Worm (Caenorhabditis elegans) whole organism, mixed stage, embryonic: Measurements from ENCODE around the gene tmem-231.

Source experiments
- M03D4.4 ChIP-seq: sonication (generic microtip); optimal IDR thresholded peaks from 2 replicates; lab custom pipeline; 2017; ENCODE audit warnings: mild to moderate bottlenecking, missing genetic modification characterization, missing compliant biosample characterization
- bed-3 ChIP-seq: fragments of 200-800 bp; sonication (Bioruptor generic); optimal IDR thresholded peaks from 3 replicates; lab custom pipeline; 2018; ENCODE audit warnings: mild to moderate bottlenecking, missing genetic modification characterization, moderate library complexity, missing compliant biosample characterization
- blmp-1 ChIP-seq: fragments of 150-350 bp; optimal IDR thresholded peaks from 2 replicates; lab custom pipeline; 2014; ENCODE audit warnings: missing biosample characterization, missing genetic modification characterization
- ceh-39 ChIP-seq: fragments of 150-350 bp; optimal IDR thresholded peaks from 2 replicates; lab custom pipeline; 2014; ENCODE audit warnings: missing biosample characterization, missing genetic modification characterization
- ceh-83 ChIP-seq: fragments of 200-800 bp; sonication (Bioruptor generic); optimal IDR thresholded peaks from 2 replicates; lab custom pipeline; 2018; ENCODE audit warnings: mild to moderate bottlenecking, missing genetic modification characterization, missing compliant biosample characterization
- ces-1 ChIP-seq: fragments of 150-350 bp; optimal IDR thresholded peaks from 2 replicates; lab custom pipeline; 2014; ENCODE audit warnings: missing biosample characterization, missing genetic modification reagents, missing genetic modification characterization
- cnd-1 ChIP-seq: fragments of 200-800 bp; sonication (Bioruptor generic); optimal IDR thresholded peaks from 2 replicates; lab custom pipeline; 2018; ENCODE audit warnings: mild to moderate bottlenecking, missing genetic modification characterization, missing compliant biosample characterization
- elt-1 ChIP-seq: sonication (generic microtip); optimal IDR thresholded peaks from 2 replicates; lab custom pipeline; 2017; ENCODE audit warnings: missing genetic modification characterization, mild to moderate bottlenecking, missing compliant biosample characterization, antibody characterized with exemption, moderate library complexity, borderline replicate concordance; ENCODE audit not compliant: insufficient read depth
- elt-3 ChIP-seq: fragments of 150-350 bp; optimal IDR thresholded peaks from 2 replicates; lab custom pipeline; 2014; ENCODE audit warnings: missing biosample characterization, missing genetic modification characterization
- flh-1 ChIP-seq: fragments of 200-800 bp; sonication (Bioruptor generic); optimal IDR thresholded peaks from 2 replicates; lab custom pipeline; 2018; ENCODE audit warnings: mild to moderate bottlenecking, missing genetic modification characterization, moderate library complexity, missing compliant biosample characterization
- ham-2 ChIP-seq: fragments of 200-800 bp; sonication (Bioruptor generic); optimal IDR thresholded peaks from 2 replicates; lab custom pipeline; 2018; ENCODE audit warnings: mild to moderate bottlenecking, missing genetic modification characterization, missing compliant biosample characterization
- hlh-1 ChIP-seq: fragments of 150-350 bp; optimal IDR thresholded peaks from 2 replicates; lab custom pipeline; 2014; ENCODE audit warnings: missing biosample characterization, missing genetic modification reagents, missing genetic modification characterization
- lin-13 ChIP-seq: fragments of 150-350 bp; optimal IDR thresholded peaks from 2 replicates; lab custom pipeline; 2014; ENCODE audit warnings: missing biosample characterization, missing genetic modification characterization
- lin-32 ChIP-seq: fragments of 200-800 bp; sonication (Bioruptor generic); optimal IDR thresholded peaks from 2 replicates; lab custom pipeline; 2018; ENCODE audit warnings: mild to moderate bottlenecking, missing genetic modification characterization, missing compliant biosample characterization
- lsy-2 ChIP-seq: fragments of 150-350 bp; optimal IDR thresholded peaks from 2 replicates; lab custom pipeline; 2014; ENCODE audit warnings: missing biosample characterization, missing genetic modification characterization
- mab-5 ChIP-seq: fragments of 150-350 bp; optimal IDR thresholded peaks from 2 replicates; lab custom pipeline; 2014; ENCODE audit warnings: missing biosample characterization, missing genetic modification characterization
- mls-2 ChIP-seq: sonication (generic microtip); optimal IDR thresholded peaks from 2 replicates; lab custom pipeline; 2016; ENCODE audit warnings: mild to moderate bottlenecking, missing genetic modification characterization, moderate library complexity, missing compliant biosample characterization
- nhr-12 ChIP-seq: fragments of 150-350 bp; optimal IDR thresholded peaks from 2 replicates; lab custom pipeline; 2014; ENCODE audit warnings: missing biosample characterization, missing genetic modification characterization
- nhr-2 ChIP-seq: fragments of 150-350 bp; optimal IDR thresholded peaks from 2 replicates; lab custom pipeline; 2014; ENCODE audit warnings: missing biosample characterization, missing genetic modification characterization
- nhr-237 ChIP-seq: fragments of 150-350 bp; optimal IDR thresholded peaks from 2 replicates; lab custom pipeline; 2014; ENCODE audit warnings: missing biosample characterization, missing genetic modification characterization
- nhr-28 ChIP-seq: fragments of 150-350 bp; optimal IDR thresholded peaks from 2 replicates; lab custom pipeline; 2014; ENCODE audit warnings: missing biosample characterization, missing genetic modification characterization
- nhr-76 ChIP-seq: sonication (generic microtip); optimal IDR thresholded peaks from 2 replicates; lab custom pipeline; 2017; ENCODE audit warnings: missing biosample characterization, missing genetic modification characterization
- pha-4 ChIP-seq: fragments of 150-350 bp; optimal IDR thresholded peaks from 2 replicates; lab custom pipeline; 2018; ENCODE audit warnings: missing biosample characterization, missing genetic modification reagents, missing genetic modification characterization
- sem-2 ChIP-seq: fragments of 200-800 bp; sonication (Bioruptor generic); optimal IDR thresholded peaks from 2 replicates; lab custom pipeline; 2018; ENCODE audit warnings: mild to moderate bottlenecking, missing genetic modification characterization, missing compliant biosample characterization
- snpc-4 ChIP-seq: fragments of 150-350 bp; optimal IDR thresholded peaks from 2 replicates; lab custom pipeline; 2014; ENCODE audit warnings: missing biosample characterization, missing genetic modification characterization
- sptf-1 ChIP-seq: sonication (generic microtip); optimal IDR thresholded peaks from 2 replicates; lab custom pipeline; 2017; ENCODE audit warnings: mild to moderate bottlenecking, missing genetic modification characterization, moderate library complexity, missing compliant biosample characterization
- tbx-8 ChIP-seq: fragments of 200-800 bp; sonication (Bioruptor generic); optimal IDR thresholded peaks from 2 replicates; lab custom pipeline; 2018; ENCODE audit warnings: mild to moderate bottlenecking, missing genetic modification characterization, moderate library complexity, missing compliant biosample characterization
- unc-120 ChIP-seq: sonication (generic microtip); optimal IDR thresholded peaks from 2 replicates; lab custom pipeline; 2017; ENCODE audit warnings: missing genetic modification characterization, missing compliant biosample characterization; ENCODE audit not compliant: poor library complexity, severe bottlenecking
- unc-39 ChIP-seq: fragments of 150-350 bp; optimal IDR thresholded peaks from 2 replicates; lab custom pipeline; 2014; ENCODE audit warnings: missing biosample characterization, missing genetic modification characterization
- unc-62 ChIP-seq: fragments of 150-350 bp; optimal IDR thresholded peaks from 2 replicates; lab custom pipeline; 2014; ENCODE audit warnings: missing biosample characterization, missing genetic modification reagents, missing genetic modification characterization
- zip-8 ChIP-seq: fragments of 150-350 bp; optimal IDR thresholded peaks from 2 replicates; lab custom pipeline; 2014; ENCODE audit warnings: missing biosample characterization, missing genetic modification characterization
- ztf-11 ChIP-seq: fragments of 150-350 bp; optimal IDR thresholded peaks from 2 replicates; lab custom pipeline; 2014; ENCODE audit warnings: missing biosample characterization, missing genetic modification characterization

The tmem-231 gene

ce11 chrIV:8461177-8461576 is 34.6 kb downstream of the tmem-231 start:
- TF ChIP-seq elt-1 (tag; lab: Kevin White, UChicago): no peak
- no peak for TF ChIP-seq sem-2
- TF ChIP-seq mab-5 (tag; lab: Kevin White, UChicago): no peak

- TF ChIP-seq M03D4.4 (tag; lab: Kevin White, UChicago) (no peak), sem-2 (no peak), nhr-2 (tag; lab: Kevin White, UChicago) (no peak), mls-2 (tag; lab: Kevin White, UChicago) (no peak), ham-2 (no peak), nhr-76 (tag; lab: Kevin White, UChicago) (no peak), hlh-1 (no peak), nhr-12 (tag; lab: Kevin White, UChicago) (no peak), flh-1 (no peak), ceh-39 (tag; lab: Kevin White, UChicago) (no peak), snpc-4 (tag; lab: Kevin White, UChicago) (no peak), unc-39 (tag; lab: Kevin White, UChicago) (no peak), nhr-237 (tag; lab: Kevin White, UChicago) (no peak), pha-4 (no peak)
Measured at ce11 chrIV:8462376-8462775, 35.8 kb downstream of the tmem-231 start.

- TF ChIP-seq nhr-12 (tag; lab: Kevin White, UChicago): no peak
Measured at ce11 chrIV:8463069-8463468, 36.5 kb downstream of the tmem-231 start.

- TF ChIP-seq unc-62 (GFP tag; lab: Kevin White, UChicago) (no peak), lin-32 (no peak), nhr-28 (no peak), nhr-12 (tag; lab: Kevin White, UChicago) (no peak), snpc-4 (tag; lab: Kevin White, UChicago) (no peak), elt-3 (tag; lab: Kevin White, UChicago) (no peak)
Measured at ce11 chrIV:8463716-8464115, 37.1 kb downstream of the tmem-231 start, which contains the start of gene str-176. Gene str-176 (minus strand): TSS chrIV:8463816.

ce11 chrIV:8464187-8464586 is 37.6 kb downstream of the tmem-231 start:
- no peak for TF ChIP-seq blmp-1 (tag; lab: Kevin White, UChicago)
- TF ChIP-seq ham-2: no peak
- no peak for TF ChIP-seq ztf-11 (tag; lab: Kevin White, UChicago)
- TF ChIP-seq bed-3 (GFP tag; lab: Kevin White, UChicago): no peak
- TF ChIP-seq flh-1: no peak
- no peak for TF ChIP-seq M03D4.4 (tag; lab: Kevin White, UChicago)
- no peak for TF ChIP-seq tbx-8
- no peak for TF ChIP-seq sptf-1 (tag; lab: Kevin White, UChicago)
- no peak for TF ChIP-seq mab-5 (tag; lab: Kevin White, UChicago)

ce11 chrIV:8472493-8472892 is 45.9 kb downstream of the tmem-231 start, which contains the start of gene oat-1:
Gene oat-1 (minus strand): TSS chrIV:8472593.
- no peak for TF ChIP-seq mab-5 (tag; lab: Kevin White, UChicago)
- no peak for TF ChIP-seq unc-39 (tag; lab: Kevin White, UChicago)
- TF ChIP-seq sem-2: no peak
- no peak for TF ChIP-seq lsy-2
- TF ChIP-seq ztf-11 (tag; lab: Kevin White, UChicago): no peak
- TF ChIP-seq M03D4.4 (tag; lab: Kevin White, UChicago): no peak
- no peak for TF ChIP-seq nhr-76 (tag; lab: Kevin White, UChicago)
- TF ChIP-seq flh-1: no peak
- TF ChIP-seq zip-8 (tag; lab: Kevin White, UChicago): no peak
- TF ChIP-seq tbx-8: no peak
- no peak for TF ChIP-seq cnd-1
- no peak for TF ChIP-seq nhr-28
- TF ChIP-seq blmp-1 (tag; lab: Kevin White, UChicago): no peak
- no peak for TF ChIP-seq hlh-1
- TF ChIP-seq ceh-83 (GFP tag; lab: Kevin White, UChicago): no peak
- no peak for TF ChIP-seq nhr-12 (tag; lab: Kevin White, UChicago)

ce11 chrIV:8473756-8474155 is 47.2 kb downstream of the tmem-231 start, which contains the start of gene C28C12.11:
Gene C28C12.11 (plus strand): TSS chrIV:8474056.
- TF ChIP-seq zip-8 (tag; lab: Kevin White, UChicago) (no peak), cnd-1 (no peak), mls-2 (tag; lab: Kevin White, UChicago) (no peak), ceh-83 (GFP tag; lab: Kevin White, UChicago) (no peak), mab-5 (tag; lab: Kevin White, UChicago) (no peak), flh-1 (no peak), bed-3 (GFP tag; lab: Kevin White, UChicago) (no peak), pha-4 (no peak), ceh-39 (tag; lab: Kevin White, UChicago) (no peak), unc-120 (no peak), blmp-1 (tag; lab: Kevin White, UChicago) (no peak), lin-13 (tag; lab: Kevin White, UChicago) (no peak), ztf-11 (tag; lab: Kevin White, UChicago) (no peak), ces-1 (GFP tag; lab: Kevin White, UChicago) (no peak), sem-2 (no peak)
